Fruit fly (Drosophila melanogaster): ENCODE data around the gene hfp.

hfp gene

dm6 chr3L:1477319-1477718 lies 25.1 kb downstream of the hfp start, which contains the start of gene robl62A:
TSS of gene robl62A (plus strand) at chr3L:1477619.
- TF ChIP-seq brk (GFP tag; optimal IDR thresholded peaks at IDR 0.05) (no peak), h (GFP tag; optimal IDR thresholded peaks at IDR 0.05) (no peak), CrebA (GFP tag; optimal IDR thresholded peaks at IDR 0.05; ENCODE audit: borderline replicate concordance) (no peak), Rel (GFP tag; optimal IDR thresholded peaks at IDR 0.05) (no peak), Rel (tag; optimal IDR thresholded peaks at IDR 0.05) (no peak), usp (GFP tag; optimal IDR thresholded peaks at IDR 0.05) (no peak), Hr78 (GFP tag; optimal IDR thresholded peaks at IDR 0.05) (no peak), Dfd (GFP tag; optimal IDR thresholded peaks at IDR 0.05) (no peak), Hnf4 (GFP tag; optimal IDR thresholded peaks at IDR 0.05) (no peak), N (GFP tag; optimal IDR thresholded peaks at IDR 0.05) (no peak), Mio (GFP tag; optimal IDR thresholded peaks at IDR 0.05) (no peak), fru (GFP tag; optimal IDR thresholded peaks at IDR 0.05) (no peak), foxo (GFP tag; optimal IDR thresholded peaks at IDR 0.05) (no peak), GATAd (GFP tag; optimal IDR thresholded peaks at IDR 0.05) (no peak), jim (GFP tag; optimal IDR thresholded peaks at IDR 0.05) (no peak), sv (GFP tag; optimal IDR thresholded peaks at IDR 0.05) (no peak), dsf (GFP tag; optimal IDR thresholded peaks at IDR 0.05; ENCODE audit: borderline replicate concordance) (no peak), HLH106 (tag; optimal IDR thresholded peaks at IDR 0.05) (no peak), CG9705 (GFP tag; optimal IDR thresholded peaks at IDR 0.05) (no peak)

- TF ChIP-seq Abd-B (GFP tag; optimal IDR thresholded peaks at IDR 0.05) (no peak), Mio (GFP tag; optimal IDR thresholded peaks at IDR 0.05) (no peak), HLH106 (tag; optimal IDR thresholded peaks at IDR 0.05) (no peak), GATAd (GFP tag; optimal IDR thresholded peaks at IDR 0.05) (no peak), CG9705 (GFP tag; optimal IDR thresholded peaks at IDR 0.05) (no peak), CrebA (GFP tag; optimal IDR thresholded peaks at IDR 0.05; ENCODE audit: borderline replicate concordance) (no peak), Myc (optimal IDR thresholded peaks at IDR 0.05) (no peak), Dif (GFP tag; optimal IDR thresholded peaks at IDR 0.05; ENCODE audit: partially characterized antibody) (no peak), brk (GFP tag; optimal IDR thresholded peaks at IDR 0.05) (no peak), fru (GFP tag; optimal IDR thresholded peaks at IDR 0.05) (no peak), jim (GFP tag; optimal IDR thresholded peaks at IDR 0.05) (no peak), Hnf4 (GFP tag; optimal IDR thresholded peaks at IDR 0.05) (no peak), Dfd (GFP tag; optimal IDR thresholded peaks at IDR 0.05) (no peak)
Measured at dm6 chr3L:1475157-1475556, 27.2 kb downstream of the hfp start, which contains the start of gene Ptp61F. TSS of gene Ptp61F (minus strand) at chr3L:1475257.

- no peak for TF ChIP-seq Abd-B (GFP tag; optimal IDR thresholded peaks at IDR 0.05)
- no peak for TF ChIP-seq Dif (GFP tag; optimal IDR thresholded peaks at IDR 0.05; ENCODE audit: partially characterized antibody)
- TF ChIP-seq dsf (GFP tag; optimal IDR thresholded peaks at IDR 0.05; ENCODE audit: borderline replicate concordance), result no peak
Measured at dm6 chr3L:1471960-1472359, 30.4 kb downstream of the hfp start, which contains the start of gene Naa30B. TSS of gene Naa30B (minus strand) at chr3L:1472060.

dm6 chr3L:1471037-1471436 lies 31.4 kb downstream of the hfp start:
- TF ChIP-seq ey (GFP tag; optimal IDR thresholded peaks at IDR 0.05) (no peak), HLH106 (tag; optimal IDR thresholded peaks at IDR 0.05) (no peak)

- TF ChIP-seq Jra (GFP tag; optimal IDR thresholded peaks at IDR 0.05) (no peak), Myc (optimal IDR thresholded peaks at IDR 0.05) (no peak), lola (GFP tag; optimal IDR thresholded peaks at IDR 0.05) (no peak), woc (GFP tag; optimal IDR thresholded peaks at IDR 0.05) (no peak)
Measured at dm6 chr3L:1469241-1469640, 33.1 kb downstream of the hfp start.

- TF ChIP-seq HLH106 (tag; optimal IDR thresholded peaks at IDR 0.05), result no peak
- peak; percentile 11 for TF ChIP-seq h (GFP tag; optimal IDR thresholded peaks at IDR 0.05)
- TF ChIP-seq sv (GFP tag; optimal IDR thresholded peaks at IDR 0.05), result no peak
- TF ChIP-seq rgr (GFP tag; optimal IDR thresholded peaks at IDR 0.05), result peak; percentile 42
- TF ChIP-seq Hnf4 (GFP tag; optimal IDR thresholded peaks at IDR 0.05), result peak; percentile 10
- TF ChIP-seq ey (GFP tag; optimal IDR thresholded peaks at IDR 0.05), result peak; percentile 20
- TF ChIP-seq jim (GFP tag; optimal IDR thresholded peaks at IDR 0.05), result peak; percentile 33
- TF ChIP-seq foxo (GFP tag; optimal IDR thresholded peaks at IDR 0.05), result peak in 1 of 2 experiments; percentile 45
- TF ChIP-seq br (GFP tag; optimal IDR thresholded peaks at IDR 0.05), result peak; percentile 1
- peak; percentile 17 for TF ChIP-seq psq (GFP tag; optimal IDR thresholded peaks at IDR 0.05)
- no peak for TF ChIP-seq pan (optimal IDR thresholded peaks at IDR 0.05)
- TF ChIP-seq OdsH (GFP tag; optimal IDR thresholded peaks at IDR 0.05), result peak; percentile 10
Measured at dm6 chr3L:1464465-1464864, 37.9 kb downstream of the hfp start.

Measured in whole organism, wandering third instar larva.